Fruit fly (Drosophila melanogaster) whole organism, pupa: Measurements from ENCODE around the gene Abp1.
A peak's percentile ranks its signal among the peaks of the same experiment; 100 is the strongest.

Experiments
- CG10348 ChIP-seq: fragments of 200-800 bp; sonication (Bioruptor generic); IDR thresholded peaks from 2 replicates; pipeline ENCODE4 v1.3.6; 2022; ENCODE audit warnings: missing biosample characterization, missing genetic modification characterization
- CG12605 ChIP-seq: fragments of 200-800 bp; sonication (Bioruptor generic); IDR thresholded peaks from 2 replicates; pipeline ENCODE4 v1.3.6; 2022; ENCODE audit warnings: missing biosample characterization, missing genetic modification characterization
- CG13204 ChIP-seq: fragments of 200-800 bp; sonication (Bioruptor generic); optimal IDR thresholded peaks from 2 replicates; lab custom pipeline; 2018; ENCODE audit warnings: missing biosample characterization, mild to moderate bottlenecking, missing genetic modification characterization, moderate library complexity
- CG14655 ChIP-seq: fragments of 200-800 bp; sonication (Bioruptor generic); optimal IDR thresholded peaks from 3 replicates; lab custom pipeline; 2017; ENCODE audit warnings: mild to moderate bottlenecking, missing biosample characterization, missing genetic modification reagents, missing genetic modification characterization
- CG15710 ChIP-seq: fragments of 200-800 bp; sonication (Bioruptor generic); optimal IDR thresholded peaks from 2 replicates; lab custom pipeline; 2018; ENCODE audit warnings: missing biosample characterization, mild to moderate bottlenecking, missing genetic modification characterization, moderate library complexity
- CG17806 ChIP-seq: fragments of 200-800 bp; sonication (Bioruptor generic); optimal IDR thresholded peaks from 2 replicates; lab custom pipeline; 2018; ENCODE audit warnings: missing biosample characterization, mild to moderate bottlenecking, missing genetic modification characterization, moderate library complexity
- CG32121 ChIP-seq: fragments of 200-800 bp; sonication (Bioruptor generic); IDR thresholded peaks from 2 replicates; pipeline ENCODE4 v1.3.6; 2022; ENCODE audit warnings: missing biosample characterization, missing genetic modification characterization
- CG34367 ChIP-seq: fragments of 200-800 bp; sonication (Bioruptor generic); optimal IDR thresholded peaks from 2 replicates; lab custom pipeline; 2018; ENCODE audit warnings: missing biosample characterization, mild to moderate bottlenecking, missing genetic modification characterization
- CG4496 ChIP-seq: fragments of 200-800 bp; sonication (Bioruptor generic); IDR thresholded peaks from 3 replicates; pipeline ENCODE4 v1.3.6; 2022; ENCODE audit warnings: missing biosample characterization, missing genetic modification characterization
- CG8159 ChIP-seq: fragments of 200-800 bp; sonication (Bioruptor generic); optimal IDR thresholded peaks from 3 replicates; lab custom pipeline; 2018; ENCODE audit warnings: missing biosample characterization, mild to moderate bottlenecking, missing genetic modification characterization, moderate library complexity
- CG8301 ChIP-seq: fragments of 200-800 bp; sonication (Bioruptor generic); optimal IDR thresholded peaks from 2 replicates; lab custom pipeline; 2018; ENCODE audit warnings: missing biosample characterization, mild to moderate bottlenecking, missing genetic modification characterization
- CG9948 ChIP-seq: fragments of 200-800 bp; sonication (Bioruptor generic); optimal IDR thresholded peaks from 2 replicates; lab custom pipeline; 2018; ENCODE audit warnings: missing biosample characterization, mild to moderate bottlenecking, missing genetic modification characterization, moderate library complexity
- D1 ChIP-seq: fragments of 200-800 bp; sonication (Bioruptor generic); optimal IDR thresholded peaks from 2 replicates; lab custom pipeline; 2018; ENCODE audit warnings: missing biosample characterization, mild to moderate bottlenecking, missing genetic modification characterization, moderate library complexity
- EcR ChIP-seq: fragments of 200-800 bp; sonication (Bioruptor generic); optimal IDR thresholded peaks from 3 replicates; lab custom pipeline; 2019; ENCODE audit warnings: missing biosample characterization, missing genetic modification characterization, mild to moderate bottlenecking, moderate library complexity, missing genetic modification reagents
- Ets98B ChIP-seq: fragments of 200-800 bp; sonication (Bioruptor generic); IDR thresholded peaks from 2 replicates; pipeline ENCODE4 v1.3.6; 2022; ENCODE audit warnings: missing biosample characterization, missing genetic modification characterization
- Pif1A ChIP-seq: fragments of 200-800 bp; sonication (Bioruptor generic); optimal IDR thresholded peaks from 3 replicates; lab custom pipeline; 2016; ENCODE audit warnings: missing biosample characterization, missing genetic modification characterization
- Pif1B ChIP-seq: fragments of 200-800 bp; sonication (Bioruptor generic); optimal IDR thresholded peaks from 3 replicates; lab custom pipeline; 2016; ENCODE audit warnings: missing biosample characterization, missing genetic modification characterization
- Snoo ChIP-seq: fragments of 200-800 bp; sonication (Bioruptor generic); optimal IDR thresholded peaks from 3 replicates; lab custom pipeline; 2017; ENCODE audit warnings: missing biosample characterization, mild to moderate bottlenecking, missing genetic modification characterization, inconsistent platforms
- fd96Ca ChIP-seq: fragments of 200-800 bp; sonication (Bioruptor generic); IDR thresholded peaks from 3 replicates; pipeline ENCODE4 v1.3.6; 2022; ENCODE audit warnings: missing biosample characterization, missing genetic modification characterization
- gl ChIP-seq: fragments of 200-800 bp; sonication (Bioruptor generic); optimal IDR thresholded peaks from 2 replicates; lab custom pipeline; 2018; ENCODE audit warnings: missing biosample characterization, mild to moderate bottlenecking, missing genetic modification characterization
- rn ChIP-seq: fragments of 200-800 bp; sonication (Bioruptor generic); IDR thresholded peaks from 2 replicates; pipeline ENCODE4 v1.3.6; 2022; ENCODE audit warnings: missing biosample characterization, missing genetic modification characterization

The Abp1 gene

DNA sequence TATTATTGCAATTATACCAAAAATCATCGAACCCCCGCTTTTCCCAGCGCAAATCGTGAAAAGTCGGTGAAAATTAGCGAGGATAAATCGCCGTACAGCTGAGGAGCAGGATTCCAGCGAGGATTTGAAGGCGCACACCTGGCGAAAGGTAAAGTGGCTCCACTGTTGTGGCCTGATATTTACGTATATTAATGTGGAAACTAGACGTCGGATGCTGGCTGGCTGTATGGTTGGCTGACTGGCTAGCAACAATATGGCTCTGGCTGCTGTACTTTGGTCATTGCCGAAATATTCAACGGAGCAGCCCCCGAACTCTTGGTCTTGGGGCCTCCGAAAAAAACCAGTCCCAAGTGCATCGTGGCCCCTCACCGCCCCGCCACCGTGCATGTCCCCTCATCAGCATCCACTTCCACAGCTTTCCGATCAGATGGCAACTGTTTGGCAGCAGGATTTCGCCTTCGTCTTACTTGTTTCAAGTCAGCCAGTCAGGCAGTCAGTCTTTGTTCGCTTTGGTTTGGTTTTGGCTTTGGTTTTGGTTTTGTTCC is 852 bp upstream of the Abp1 start:
- TF ChIP-seq CG17806 (tag; lab: Kevin White, UChicago) (no peak), rn (GFP tag; lab: Robert Waterston, UW) (no peak), CG8159 (no peak), CG10348 (no peak), Snoo (tag; lab: Kevin White, UChicago) (no peak), Pif1A (GFP tag; lab: Kevin White, UChicago) (no peak), CG32121 (GFP tag; lab: Robert Waterston, UW) (peak; percentile 24; the same call in 1 of the 2 replicates), CG4496 (GFP tag; lab: Robert Waterston, UW) (peak; percentile 62; the same call in 2 of the 3 replicates), CG15710 (tag; lab: Kevin White, UChicago) (no peak), D1 (tag; lab: Kevin White, UChicago) (no peak), Pif1B (no peak), gl (no peak), CG12605 (GFP tag; lab: Robert Waterston, UW) (no peak), CG13204 (GFP tag; lab: Kevin White, UChicago) (peak; percentile 5), EcR (GFP tag; lab: Kevin White, UChicago) (peak; percentile 24), CG8301 (tag; lab: Kevin White, UChicago) (peak; percentile 5), Ets98B (peak; percentile 36; the same call in 1 of the 2 replicates), CG14655 (GFP tag; lab: Kevin White, UChicago) (no peak), fd96Ca (GFP tag; lab: Robert Waterston, UW) (no peak), CG9948 (tag; lab: Kevin White, UChicago) (no peak), CG34367 (tag; lab: Kevin White, UChicago) (no peak)

DNA sequence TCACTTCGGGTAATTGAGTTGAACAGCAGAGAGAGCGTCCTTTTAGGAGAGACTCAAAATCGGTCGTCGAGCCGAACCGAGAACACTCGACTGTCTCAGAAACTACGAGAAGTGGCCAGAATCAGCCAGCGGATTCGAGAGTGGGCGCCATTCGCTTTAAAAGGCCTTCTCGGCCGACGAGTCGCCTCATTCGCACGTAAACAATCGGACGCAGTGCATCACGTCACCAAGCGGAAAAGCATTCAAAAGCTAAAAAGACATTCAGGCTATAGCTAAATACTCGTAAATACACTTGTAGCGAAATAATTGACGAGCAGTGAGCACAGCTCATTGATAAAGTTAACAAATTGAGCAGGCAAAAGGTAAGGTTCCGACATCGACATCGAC is 5.8 kb downstream of the Abp1 start:
- TF ChIP-seq Pif1B, result no peak
- TF ChIP-seq Snoo (tag; lab: Kevin White, UChicago), result no peak
- TF ChIP-seq D1 (tag; lab: Kevin White, UChicago), result no peak
- TF ChIP-seq CG15710 (tag; lab: Kevin White, UChicago), result no peak
- TF ChIP-seq rn (GFP tag; lab: Robert Waterston, UW), result no peak
- TF ChIP-seq CG4496 (GFP tag; lab: Robert Waterston, UW), result no peak
- TF ChIP-seq CG8159, result no peak
- TF ChIP-seq Ets98B, result no peak
- no peak for TF ChIP-seq CG17806 (tag; lab: Kevin White, UChicago)
- no peak for TF ChIP-seq EcR (GFP tag; lab: Kevin White, UChicago)
- TF ChIP-seq CG8301 (tag; lab: Kevin White, UChicago), result no peak
- TF ChIP-seq CG34367 (tag; lab: Kevin White, UChicago), result no peak
- TF ChIP-seq fd96Ca (GFP tag; lab: Robert Waterston, UW), result no peak
- no peak for TF ChIP-seq CG10348
- TF ChIP-seq CG9948 (tag; lab: Kevin White, UChicago), result no peak
- TF ChIP-seq gl, result no peak
- TF ChIP-seq CG12605 (GFP tag; lab: Robert Waterston, UW), result no peak
- no peak for TF ChIP-seq Pif1A (GFP tag; lab: Kevin White, UChicago)
- no peak for TF ChIP-seq CG14655 (GFP tag; lab: Kevin White, UChicago)

DNA sequence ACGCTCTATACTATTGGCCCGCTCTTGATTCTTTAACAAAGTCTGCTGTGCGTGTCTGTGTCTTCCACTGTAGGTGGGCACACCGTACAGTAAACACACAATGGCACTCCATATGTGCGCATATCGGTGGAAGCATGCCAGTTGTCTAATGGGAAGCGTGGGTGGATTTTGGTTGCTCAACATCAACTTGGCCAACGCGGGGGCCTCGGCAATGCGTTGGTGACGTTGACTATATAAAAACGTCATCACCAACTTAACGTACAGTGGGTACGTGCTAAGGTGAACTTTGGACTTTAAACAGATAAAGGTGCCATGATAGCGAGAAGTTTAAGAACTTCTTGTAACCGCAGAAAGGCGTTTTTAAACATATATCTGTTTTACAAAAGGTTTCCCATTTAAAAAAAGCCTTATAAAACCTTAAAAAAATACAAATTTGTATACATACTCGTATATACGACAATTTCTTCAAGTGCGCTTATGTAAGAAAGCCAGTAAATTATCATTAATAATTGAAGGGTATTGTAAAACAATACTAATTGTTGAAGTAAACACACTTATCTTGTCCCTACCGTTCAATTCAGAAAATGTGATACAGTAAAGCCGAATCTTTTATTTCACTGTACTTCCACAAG is 6.4 kb downstream of the Abp1 start:
- TF ChIP-seq CG8159, result peak; percentile 44
- TF ChIP-seq Snoo (tag; lab: Kevin White, UChicago), result peak; percentile 32
- peak; percentile 35 for TF ChIP-seq CG17806 (tag; lab: Kevin White, UChicago)
- no peak for TF ChIP-seq CG10348
- peak; percentile 46; the same call in 1 of the 2 replicates for TF ChIP-seq CG32121 (GFP tag; lab: Robert Waterston, UW)
- peak; percentile 62 for TF ChIP-seq CG8301 (tag; lab: Kevin White, UChicago)
- no peak for TF ChIP-seq D1 (tag; lab: Kevin White, UChicago)
- peak; percentile 45 for TF ChIP-seq CG9948 (tag; lab: Kevin White, UChicago)
- TF ChIP-seq CG34367 (tag; lab: Kevin White, UChicago), result no peak
- TF ChIP-seq Ets98B, result no peak
- TF ChIP-seq rn (GFP tag; lab: Robert Waterston, UW), result no peak
- TF ChIP-seq CG12605 (GFP tag; lab: Robert Waterston, UW), result no peak
- TF ChIP-seq CG14655 (GFP tag; lab: Kevin White, UChicago), result peak; percentile 73
- peak; percentile 65 for TF ChIP-seq Pif1A (GFP tag; lab: Kevin White, UChicago)
- peak; percentile 37 for TF ChIP-seq CG15710 (tag; lab: Kevin White, UChicago)
- TF ChIP-seq CG13204 (GFP tag; lab: Kevin White, UChicago), result no peak
- TF ChIP-seq Pif1B, result peak; percentile 39
- peak; percentile 23; the same call in 1 of the 3 replicates for TF ChIP-seq fd96Ca (GFP tag; lab: Robert Waterston, UW)
- peak; percentile 46; the same call in 1 of the 3 replicates for TF ChIP-seq CG4496 (GFP tag; lab: Robert Waterston, UW)
- no peak for TF ChIP-seq EcR (GFP tag; lab: Kevin White, UChicago)
- peak; percentile 6 for TF ChIP-seq gl

DNA sequence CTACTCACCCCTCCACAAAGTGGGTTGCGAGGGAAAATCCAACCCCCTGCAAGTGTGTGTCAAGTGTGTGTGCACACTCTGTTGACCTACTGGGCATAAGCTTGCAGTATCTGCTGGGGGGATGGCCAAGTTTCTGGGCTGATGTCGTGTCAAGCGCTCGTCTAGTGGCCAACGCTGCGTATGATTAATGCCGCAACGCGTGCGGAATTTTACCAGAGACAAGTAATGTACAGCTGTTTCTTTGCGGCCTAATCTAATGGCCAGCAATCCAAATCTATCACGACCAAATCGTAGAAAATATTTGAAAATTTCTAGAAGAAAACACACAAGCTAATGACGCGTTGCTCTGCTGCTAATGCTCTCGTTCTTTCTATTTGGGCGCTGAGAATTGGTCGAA is 6.9 kb downstream of the Abp1 start:
- TF ChIP-seq Snoo (tag; lab: Kevin White, UChicago) (no peak), CG4496 (GFP tag; lab: Robert Waterston, UW) (no peak), EcR (GFP tag; lab: Kevin White, UChicago) (no peak), CG17806 (tag; lab: Kevin White, UChicago) (no peak), Pif1A (GFP tag; lab: Kevin White, UChicago) (no peak), CG13204 (GFP tag; lab: Kevin White, UChicago) (no peak), CG32121 (GFP tag; lab: Robert Waterston, UW) (no peak)
